Worm (Caenorhabditis elegans): ENCODE data around the gene arc-1.

ce11 chrII:9662160-9662559 lies 12.6 kb upstream of the arc-1 start:
- TF ChIP-seq ama-1 (optimal IDR thresholded peaks at IDR 0.05) (no peak), unc-39 (tag; optimal IDR thresholded peaks at IDR 0.05) (no peak), saeg-2 (GFP tag; IDR thresholded peaks at IDR 0.05) (no peak), D1046.2 (GFP tag; IDR thresholded peaks at IDR 0.05) (no peak), F10B5.3 (tag; optimal IDR thresholded peaks at IDR 0.05) (no peak), php-3 (GFP tag; IDR thresholded peaks at IDR 0.05) (no peak), egl-27 (tag; optimal IDR thresholded peaks at IDR 0.05) (no peak), nhr-237 (tag; optimal IDR thresholded peaks at IDR 0.05) (no peak), pha-4 (GFP tag; IDR thresholded peaks at IDR 0.05) (no peak), pha-4 (tag; optimal IDR thresholded peaks at IDR 0.05) (no peak)

Measured in whole organism, L4 larva.